Worm (Caenorhabditis elegans) whole organism, L4 larva: ENCODE measurements around the gene ZK666.15.

Experiments
- F37D6.2 ChIP-seq: sonication (generic microtip); optimal IDR thresholded peaks from 2 replicates; lab custom pipeline; 2016; ENCODE audit warnings: mild to moderate bottlenecking, missing genetic modification characterization, missing compliant biosample characterization
- F44E2.7 ChIP-seq: fragments of 200-800 bp; sonication (Bioruptor generic); IDR thresholded peaks from 2 replicates; pipeline ENCODE4 v2.1.2; 2022; ENCODE audit warnings: missing genetic modification characterization, missing compliant biosample characterization
- R02D3.7 ChIP-seq: fragments of 150-350 bp; sonication (generic microtip); optimal IDR thresholded peaks from 3 replicates; lab custom pipeline; 2014; ENCODE audit warnings: missing biosample characterization, missing genetic modification characterization
- Y105C5A.15 ChIP-seq: fragments of 200-800 bp; sonication (Bioruptor generic); IDR thresholded peaks from 2 replicates; pipeline ENCODE4 v1.3.6; 2022; ENCODE audit warnings: missing genetic modification characterization, missing compliant biosample characterization
- Y75B8A.6 ChIP-seq: fragments of 200-800 bp; sonication (Bioruptor generic); IDR thresholded peaks from 2 replicates; pipeline ENCODE4 v1.3.6; 2022; ENCODE audit warnings: missing genetic modification reagents, missing genetic modification characterization, missing compliant biosample characterization
- aha-1 ChIP-seq: fragments of 150-350 bp; peaks from one replicate; lab custom pipeline; 2014; ENCODE audit warnings: missing biosample characterization, missing genetic modification characterization
- cey-2 ChIP-seq: sonication (generic microtip); optimal IDR thresholded peaks from 3 replicates; lab custom pipeline; 2017; ENCODE audit warnings: missing genetic modification characterization, mild to moderate bottlenecking, missing compliant biosample characterization, antibody characterized with exemption, borderline replicate concordance; ENCODE audit not compliant: insufficient read depth
- dmd-8 ChIP-seq: fragments of 200-800 bp; sonication (Bioruptor generic); IDR thresholded peaks from 2 replicates; pipeline ENCODE4 v1.3.6; 2022; ENCODE audit warnings: missing genetic modification characterization, missing compliant biosample characterization
- dpl-1 ChIP-seq: fragments of 150-350 bp; optimal IDR thresholded peaks from 2 replicates; lab custom pipeline; 2014; ENCODE audit warnings: missing biosample characterization, missing genetic modification reagents, missing genetic modification characterization
- dve-1 ChIP-seq: sonication (generic microtip); optimal IDR thresholded peaks from 2 replicates; lab custom pipeline; 2017; ENCODE audit warnings: antibody characterized with exemption, mild to moderate bottlenecking, missing genetic modification characterization, missing compliant biosample characterization; ENCODE audit not compliant: insufficient read depth
- fos-1 ChIP-seq: fragments of 150-350 bp; optimal IDR thresholded peaks from 2 replicates; lab custom pipeline; 2014; ENCODE audit warnings: missing biosample characterization, missing genetic modification characterization
- gei-8 ChIP-seq: fragments of 200-800 bp; sonication (Bioruptor generic); optimal IDR thresholded peaks from 2 replicates; lab custom pipeline; 2018; ENCODE audit warnings: mild to moderate bottlenecking, missing genetic modification characterization, missing compliant biosample characterization
- lin-39 ChIP-seq: fragments of 150-350 bp; optimal IDR thresholded peaks from 2 replicates; lab custom pipeline; 2014; ENCODE audit warnings: missing biosample characterization, missing genetic modification reagents, missing genetic modification characterization
- lsy-2 ChIP-seq, 2 experiments: fragments of 150-350 bp in 1 of 2; sonication (generic microtip) in 1 of 2; optimal IDR thresholded peaks; 2 replicates each; lab custom pipeline; 2014 to 2017; ENCODE audit warnings: missing biosample characterization in 2 of 2, missing genetic modification characterization in 2 of 2
- mdl-1 ChIP-seq, 2 experiments: fragments of 150-350 bp in 1 of 2; sonication (generic microtip) in 1 of 2; optimal IDR thresholded peaks; 2 replicates each; lab custom pipeline; 2014 to 2017; ENCODE audit warnings: missing biosample characterization in 2 of 2, missing genetic modification characterization in 2 of 2
- mdt-29 ChIP-seq: fragments of 200-800 bp; sonication (Bioruptor generic); IDR thresholded peaks from 2 replicates; pipeline ENCODE4 v1.3.6; 2022; ENCODE audit warnings: missing genetic modification reagents, missing genetic modification characterization, missing compliant biosample characterization
- mep-1 ChIP-seq: fragments of 150-350 bp; sonication (generic microtip); optimal IDR thresholded peaks from 3 replicates; lab custom pipeline; 2014; ENCODE audit warnings: missing biosample characterization, missing genetic modification characterization
- mes-2 ChIP-seq: sonication (generic microtip); optimal IDR thresholded peaks from 2 replicates; lab custom pipeline; 2016; ENCODE audit warnings: missing genotype, mild to moderate bottlenecking, missing genetic modification characterization, missing compliant biosample characterization; ENCODE audit not compliant: poor library complexity, severe bottlenecking
- mxl-2 ChIP-seq: fragments of 200-800 bp; sonication (Bioruptor generic); conservative IDR thresholded peaks from 2 replicates; pipeline ENCODE4 v1.3.6; 2022; ENCODE audit warnings: missing genetic modification reagents, missing genetic modification characterization, missing compliant biosample characterization
- nhr-102 ChIP-seq: sonication (generic microtip); optimal IDR thresholded peaks from 2 replicates; lab custom pipeline; 2016; ENCODE audit warnings: mild to moderate bottlenecking, missing genetic modification characterization, moderate library complexity, missing compliant biosample characterization
- nhr-48 ChIP-seq: sonication (generic microtip); optimal IDR thresholded peaks from 2 replicates; lab custom pipeline; 2016; ENCODE audit warnings: mild to moderate bottlenecking, missing genetic modification characterization, missing compliant biosample characterization
- nhr-6 ChIP-seq: fragments of 150-350 bp; optimal IDR thresholded peaks from 2 replicates; lab custom pipeline; 2014; ENCODE audit warnings: missing biosample characterization, missing genetic modification characterization
- pha-4 ChIP-seq, 2 experiments: fragments of 150-350 bp in 1 of 2; fragments of 200-800 bp in 1 of 2; sonication (Bioruptor generic) in 1 of 2; IDR thresholded peaks in 1 of 2; optimal IDR thresholded peaks in 1 of 2; 2 replicates each; pipeline versions ENCODE4 v1.3.6 to Lab custom; 2014 to 2022; ENCODE audit warnings: missing genetic modification characterization in 2 of 2, missing genetic modification reagents in 2 of 2, missing biosample characterization in 1 of 2, missing compliant biosample characterization in 1 of 2
- php-3 ChIP-seq: fragments of 200-800 bp; sonication (Bioruptor generic); IDR thresholded peaks from 2 replicates; pipeline ENCODE4 v1.3.6; 2022; ENCODE audit warnings: missing genetic modification reagents, missing genetic modification characterization, missing compliant biosample characterization
- rbr-2 ChIP-seq: sonication (generic microtip); optimal IDR thresholded peaks from 2 replicates; lab custom pipeline; 2016; ENCODE audit warnings: missing genotype, missing genetic modification characterization, missing compliant biosample characterization
- snpc-4 ChIP-seq: fragments of 150-350 bp; optimal IDR thresholded peaks from 2 replicates; lab custom pipeline; 2014; ENCODE audit warnings: missing biosample characterization, missing genetic modification characterization
- spr-1 ChIP-seq: sonication (generic microtip); optimal IDR thresholded peaks from 2 replicates; lab custom pipeline; 2016; ENCODE audit warnings: mild to moderate bottlenecking, missing genetic modification characterization, missing compliant biosample characterization
- unc-39 ChIP-seq: sonication (generic microtip); optimal IDR thresholded peaks from 2 replicates; lab custom pipeline; 2017; ENCODE audit warnings: missing biosample characterization, missing genetic modification characterization
- vab-7 ChIP-seq: fragments of 200-800 bp; sonication (Bioruptor generic); IDR thresholded peaks from 2 replicates; pipeline ENCODE4 v1.3.6; 2022; ENCODE audit warnings: missing genetic modification reagents, missing genetic modification characterization, missing compliant biosample characterization
- zfp-3 ChIP-seq: fragments of 200-800 bp; sonication (Bioruptor generic); conservative IDR thresholded peaks from 2 replicates; pipeline ENCODE4 v1.3.6; 2022; ENCODE audit warnings: missing genetic modification reagents, missing genetic modification characterization, missing compliant biosample characterization

ZK666.15 gene

ce11 chrII:10471790-10472189, 15.0 kb upstream of the ZK666.15 start, which contains the start of gene ZK666.2:
Gene ZK666.2, minus strand, starts transcription at chrII:10471890.
- no peak for TF ChIP-seq Y105C5A.15 (GFP tag; lab: Robert Waterston, UW)
- TF ChIP-seq mxl-2, result no peak
- no peak for TF ChIP-seq F44E2.7
- TF ChIP-seq dpl-1 (GFP tag; lab: Kevin White, UChicago), result no peak
- no peak for TF ChIP-seq snpc-4 (tag; lab: Kevin White, UChicago)
- TF ChIP-seq rbr-2, result no peak
- TF ChIP-seq Y75B8A.6 (GFP tag; lab: Robert Waterston, UW), result no peak
- no peak for TF ChIP-seq dmd-8 (GFP tag; lab: Robert Waterston, UW)
- TF ChIP-seq F37D6.2, result no peak
- TF ChIP-seq lsy-2 (tag; optimal IDR thresholded peaks at IDR 0.05; lab: Kevin White, UChicago), result no peak
- TF ChIP-seq spr-1 (tag; lab: Kevin White, UChicago), result no peak
- no peak for TF ChIP-seq dve-1 (tag; lab: Kevin White, UChicago)
- no peak for TF ChIP-seq R02D3.7 (tag; lab: Kevin White, UChicago)
- TF ChIP-seq pha-4 (GFP tag; IDR thresholded peaks at IDR 0.05; lab: Robert Waterston, UW), result no peak
- no peak for TF ChIP-seq pha-4 (tag; optimal IDR thresholded peaks at IDR 0.05; lab: Kevin White, UChicago)
- no peak for TF ChIP-seq mdt-29 (GFP tag; lab: Robert Waterston, UW)

- TF ChIP-seq zfp-3 (GFP tag; lab: Robert Waterston, UW) (no peak), lsy-2 (tag; optimal IDR thresholded peaks at IDR 0.05; lab: Kevin White, UChicago) (no peak), lin-39 (tag; lab: Kevin White, UChicago) (no peak), nhr-102 (tag; lab: Kevin White, UChicago) (no peak), fos-1 (no peak), cey-2 (tag; lab: Kevin White, UChicago) (no peak), mes-2 (tag; lab: Kevin White, UChicago) (no peak), mep-1 (tag; lab: Kevin White, UChicago) (no peak), gei-8 (GFP tag; lab: Kevin White, UChicago) (no peak)
Observed at ce11 chrII:10476039-10476438, 10.8 kb upstream of the ZK666.15 start, which contains the start of gene clec-58. Gene clec-58, minus strand, starts transcription at chrII:10476139.

ce11 chrII:10476959-10477358, 9.9 kb upstream of the ZK666.15 start, which contains the start of gene ZK666.4:
Gene ZK666.4, plus strand, starts transcription at chrII:10477259.
- TF ChIP-seq dpl-1 (GFP tag; lab: Kevin White, UChicago) (no peak), vab-7 (no peak), unc-39 (no peak), snpc-4 (tag; lab: Kevin White, UChicago) (no peak), php-3 (GFP tag; lab: Robert Waterston, UW) (no peak)

ce11 chrII:10479348-10479747, 7.5 kb upstream of the ZK666.15 start, which contains the start of gene clec-59:
Gene clec-59, minus strand, starts transcription at chrII:10479448.
- TF ChIP-seq nhr-6 (tag; lab: Kevin White, UChicago) (no peak), mdl-1 (tag; optimal IDR thresholded peaks at IDR 0.05; lab: Kevin White, UChicago) (no peak)

ce11 chrII:10480043-10480442, 6.8 kb upstream of the ZK666.15 start:
- TF ChIP-seq nhr-48 (tag; lab: Kevin White, UChicago) (no peak), aha-1 (tag; lab: Kevin White, UChicago) (peak; percentile 91)
